Worm (Caenorhabditis elegans) whole organism, early embryonic: ENCODE results near the gene trx-2.

Source experiments
- B0310.2 ChIP-seq: sonication (generic microtip); optimal IDR thresholded peaks from 2 replicates; lab custom pipeline; 2016; ENCODE audit warnings: mild to moderate bottlenecking, missing genetic modification characterization, missing compliant biosample characterization
- F13C5.2 ChIP-seq: sonication (generic microtip); optimal IDR thresholded peaks from 2 replicates; lab custom pipeline; 2017; ENCODE audit warnings: mild to moderate bottlenecking, missing genetic modification characterization, inconsistent platforms, missing compliant biosample characterization
- aly-1 ChIP-seq: sonication (generic microtip); optimal IDR thresholded peaks from 2 replicates; lab custom pipeline; 2016; ENCODE audit warnings: missing genetic modification characterization, missing compliant biosample characterization
- ama-1 ChIP-seq: fragments of 150-350 bp; optimal IDR thresholded peaks from 2 replicates; lab custom pipeline; 2014
- ceh-13 ChIP-seq: fragments of 200-800 bp; sonication (Bioruptor generic); optimal IDR thresholded peaks from 2 replicates; lab custom pipeline; 2018; ENCODE audit warnings: mild to moderate bottlenecking, missing genetic modification characterization, missing compliant biosample characterization
- ceh-36 ChIP-seq: sonication (generic microtip); optimal IDR thresholded peaks from 2 replicates; lab custom pipeline; 2016; ENCODE audit warnings: missing genetic modification characterization, inconsistent platforms, missing compliant biosample characterization
- ets-7 ChIP-seq: sonication (generic microtip); optimal IDR thresholded peaks from 2 replicates; lab custom pipeline; 2016; ENCODE audit warnings: missing genotype, missing genetic modification characterization, missing compliant biosample characterization
- flt-1 ChIP-seq: fragments of 200-800 bp; sonication (Bioruptor generic); IDR thresholded peaks from 2 replicates; pipeline ENCODE4 v1.3.6; 2022; ENCODE audit warnings: missing genetic modification characterization, missing compliant biosample characterization
- hmbx-1 ChIP-seq: sonication (generic microtip); optimal IDR thresholded peaks from 2 replicates; lab custom pipeline; 2016; ENCODE audit warnings: mild to moderate bottlenecking, missing genetic modification characterization, missing compliant biosample characterization
- hmg-4 ChIP-seq: fragments of 200-800 bp; sonication (Bioruptor generic); optimal IDR thresholded peaks from 2 replicates; lab custom pipeline; 2018; ENCODE audit warnings: mild to moderate bottlenecking, missing genetic modification characterization, missing compliant biosample characterization
- hnd-1 ChIP-seq: sonication (generic microtip); optimal IDR thresholded peaks from 2 replicates; lab custom pipeline; 2016; ENCODE audit warnings: missing genetic modification characterization, missing compliant biosample characterization
- pes-1 ChIP-seq: fragments of 200-800 bp; sonication (Bioruptor generic); IDR thresholded peaks from 2 replicates; pipeline ENCODE4 v1.3.6; 2022; ENCODE audit warnings: missing genetic modification reagents, missing genetic modification characterization, missing compliant biosample characterization
- scrt-1 ChIP-seq: fragments of 200-800 bp; sonication (Bioruptor generic); IDR thresholded peaks from 2 replicates; pipeline ENCODE4 v1.3.6; 2022; ENCODE audit warnings: missing genetic modification characterization, missing compliant biosample characterization
- sea-1 ChIP-seq: fragments of 200-800 bp; sonication (Bioruptor generic); conservative IDR thresholded peaks from 2 replicates; pipeline ENCODE4 v1.3.6; 2022; ENCODE audit warnings: missing genetic modification characterization, missing compliant biosample characterization
- tbx-11 ChIP-seq: fragments of 200-800 bp; sonication (Bioruptor generic); IDR thresholded peaks from 2 replicates; pipeline ENCODE4 v1.3.6; 2022; ENCODE audit warnings: missing genetic modification characterization, missing compliant biosample characterization
- tbx-37 ChIP-seq: fragments of 200-800 bp; sonication (Bioruptor generic); conservative IDR thresholded peaks from 2 replicates; pipeline ENCODE4 v1.3.6; 2022; ENCODE audit warnings: missing genetic modification reagents, missing genetic modification characterization, missing compliant biosample characterization
- tra-4 ChIP-seq: sonication (generic microtip); optimal IDR thresholded peaks from 2 replicates; lab custom pipeline; 2017; ENCODE audit warnings: missing genetic modification characterization, missing compliant biosample characterization

Gene trx-2

DNA sequence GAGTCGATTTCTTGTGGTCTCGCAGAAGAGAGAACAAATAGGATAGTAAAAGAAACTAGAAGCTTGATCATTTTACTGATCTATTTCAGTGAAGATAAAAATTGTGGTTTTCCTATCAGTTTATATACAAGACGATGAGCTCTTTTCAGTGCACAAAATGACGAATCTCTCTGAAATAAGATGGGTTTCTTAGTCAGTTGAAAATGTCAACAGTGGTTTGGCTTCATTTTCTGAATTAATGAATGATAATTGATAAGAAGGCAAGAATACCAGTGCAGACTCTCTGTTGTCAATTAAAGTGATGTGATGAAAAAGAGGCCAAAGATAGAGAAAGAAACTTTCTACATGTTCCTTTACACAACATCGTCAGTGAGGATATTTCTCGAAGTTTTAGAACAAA, 33.1 kb upstream of the trx-2 start, which contains the start of gene lys-2:
lys-2 (minus strand) TSS at position 101 of the 400 bp plus-strand sequence.
- TF ChIP-seq hmbx-1 (tag; lab: Kevin White, UChicago) (no peak), scrt-1 (GFP tag; lab: Robert Waterston, UW) (no peak), tbx-11 (no peak), aly-1 (tag; lab: Kevin White, UChicago) (no peak), flt-1 (GFP tag; lab: Robert Waterston, UW) (no peak)

DNA sequence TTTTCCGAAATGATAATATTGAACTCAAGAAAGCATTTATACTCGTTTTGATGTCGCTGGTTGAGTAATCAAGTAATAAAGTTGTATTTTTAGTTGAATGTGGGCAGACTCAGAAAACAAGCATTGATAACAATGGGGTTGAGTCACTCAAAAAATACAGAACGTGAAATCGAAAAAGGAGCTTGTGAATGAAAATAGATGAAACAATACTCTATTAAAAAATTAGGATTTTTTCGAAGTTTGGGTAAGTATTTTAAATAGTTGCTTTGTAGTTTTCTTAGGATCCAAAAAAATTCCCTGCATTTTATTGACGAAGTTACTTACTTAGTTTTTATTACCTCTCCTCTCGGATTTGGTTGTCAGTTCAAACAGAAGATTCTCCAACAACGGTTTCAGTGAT, 31.0 kb upstream of the trx-2 start, which contains the start of gene lys-3:
lys-3 (minus strand) TSS at position 101 of the 400 bp plus-strand sequence.
- TF ChIP-seq F13C5.2 (tag; lab: Kevin White, UChicago) (no peak), hmbx-1 (tag; lab: Kevin White, UChicago) (no peak), tbx-11 (no peak), tbx-37 (GFP tag; lab: Robert Waterston, UW) (no peak), aly-1 (tag; lab: Kevin White, UChicago) (no peak), ceh-13 (no peak), flt-1 (GFP tag; lab: Robert Waterston, UW) (no peak), sea-1 (no peak), hmg-4 (GFP tag; lab: Kevin White, UChicago) (no peak), hnd-1 (tag; lab: Kevin White, UChicago) (no peak), tra-4 (tag; lab: Kevin White, UChicago) (no peak), scrt-1 (GFP tag; lab: Robert Waterston, UW) (no peak), B0310.2 (tag; lab: Kevin White, UChicago) (no peak), pes-1 (GFP tag; lab: Robert Waterston, UW) (no peak)

DNA sequence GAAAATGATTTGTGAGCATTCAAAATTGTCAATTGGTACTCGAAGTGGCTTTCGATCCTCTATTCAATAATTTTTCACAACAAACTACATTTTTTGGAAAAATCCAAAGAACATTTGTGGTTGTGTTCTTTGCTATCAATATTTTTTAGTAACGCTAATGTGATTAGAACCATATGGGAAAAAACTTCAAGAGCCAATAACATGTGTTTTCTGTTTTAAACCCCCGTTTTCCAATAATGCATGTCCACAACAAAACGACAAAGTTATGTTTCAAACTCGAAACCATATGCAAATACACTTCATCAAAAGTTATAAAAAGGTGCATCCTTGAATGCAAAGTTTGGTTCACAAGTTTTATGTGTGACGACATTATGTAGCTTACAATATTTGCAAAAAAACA, 28.6 kb upstream of the trx-2 start:
- no peak for TF ChIP-seq aly-1 (tag; lab: Kevin White, UChicago)
- TF ChIP-seq flt-1 (GFP tag; lab: Robert Waterston, UW), result no peak
- TF ChIP-seq B0310.2 (tag; lab: Kevin White, UChicago), result no peak
- no peak for TF ChIP-seq hmg-4 (GFP tag; lab: Kevin White, UChicago)
- no peak for TF ChIP-seq hnd-1 (tag; lab: Kevin White, UChicago)
- no peak for TF ChIP-seq F13C5.2 (tag; lab: Kevin White, UChicago)
- no peak for TF ChIP-seq hmbx-1 (tag; lab: Kevin White, UChicago)
- no peak for TF ChIP-seq tra-4 (tag; lab: Kevin White, UChicago)
- no peak for TF ChIP-seq ama-1
- no peak for TF ChIP-seq pes-1 (GFP tag; lab: Robert Waterston, UW)
- no peak for TF ChIP-seq ceh-36 (tag; lab: Kevin White, UChicago)
- no peak for TF ChIP-seq tbx-37 (GFP tag; lab: Robert Waterston, UW)
- no peak for TF ChIP-seq scrt-1 (GFP tag; lab: Robert Waterston, UW)
- TF ChIP-seq sea-1, result no peak
- no peak for TF ChIP-seq tbx-11
- no peak for TF ChIP-seq ets-7 (tag; lab: Kevin White, UChicago)

DNA sequence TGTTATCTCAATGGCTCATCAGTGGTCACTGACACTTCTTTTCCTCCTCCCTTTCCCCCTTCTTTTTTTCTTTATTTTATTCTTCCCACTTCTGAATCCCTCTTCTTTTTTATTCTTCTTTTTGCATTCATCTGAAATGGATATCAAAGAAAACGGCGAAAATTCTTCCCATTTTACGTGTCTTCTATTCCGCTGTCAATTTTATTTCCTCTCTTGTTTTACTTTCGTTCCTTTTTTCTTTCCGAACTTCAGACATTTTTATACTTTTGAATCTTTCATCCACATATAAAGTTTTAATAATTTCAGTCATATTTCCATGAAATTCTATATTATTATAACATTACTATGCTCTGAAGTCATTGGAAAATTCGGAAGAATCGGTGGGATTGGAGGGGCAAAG, 27.2 kb upstream of the trx-2 start, which contains the start of gene B0024.3:
B0024.3 (plus strand) TSS at position 301 of the 400 bp plus-strand sequence.
- TF ChIP-seq hnd-1 (tag; lab: Kevin White, UChicago) (no peak), ama-1 (no peak), hmbx-1 (tag; lab: Kevin White, UChicago) (no peak), flt-1 (GFP tag; lab: Robert Waterston, UW) (no peak), B0310.2 (tag; lab: Kevin White, UChicago) (no peak), tbx-37 (GFP tag; lab: Robert Waterston, UW) (no peak), scrt-1 (GFP tag; lab: Robert Waterston, UW) (no peak), pes-1 (GFP tag; lab: Robert Waterston, UW) (no peak), ceh-36 (tag; lab: Kevin White, UChicago) (no peak), sea-1 (no peak), F13C5.2 (tag; lab: Kevin White, UChicago) (no peak), ets-7 (tag; lab: Kevin White, UChicago) (no peak)

DNA sequence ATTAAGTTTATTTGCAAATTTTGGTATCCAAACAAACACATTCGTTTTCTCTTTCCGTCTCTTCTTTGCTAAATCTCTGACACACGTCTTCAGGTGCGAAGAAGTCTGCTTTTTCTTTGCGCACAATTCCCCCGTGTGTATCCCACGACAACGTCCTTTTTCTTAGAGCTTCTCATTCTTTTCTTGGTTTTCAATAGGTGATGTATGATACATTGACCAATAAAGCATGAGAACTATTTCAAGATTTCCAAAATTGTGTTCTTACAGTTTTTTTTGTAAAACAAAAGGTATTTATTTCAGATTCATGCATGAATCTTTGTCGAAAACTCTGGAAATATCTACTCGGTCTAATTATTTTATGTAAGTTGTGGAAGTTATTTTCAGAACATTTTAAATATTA, 24.7 kb upstream of the trx-2 start, which contains the start of gene B0024.15:
B0024.15 (plus strand) TSS at position 301 of the 400 bp plus-strand sequence.
- TF ChIP-seq ceh-36 (tag; lab: Kevin White, UChicago), result no peak
- no peak for TF ChIP-seq hnd-1 (tag; lab: Kevin White, UChicago)
- TF ChIP-seq tbx-37 (GFP tag; lab: Robert Waterston, UW), result no peak
- TF ChIP-seq hmg-4 (GFP tag; lab: Kevin White, UChicago), result no peak
- TF ChIP-seq hmbx-1 (tag; lab: Kevin White, UChicago), result no peak
- no peak for TF ChIP-seq ceh-13

DNA sequence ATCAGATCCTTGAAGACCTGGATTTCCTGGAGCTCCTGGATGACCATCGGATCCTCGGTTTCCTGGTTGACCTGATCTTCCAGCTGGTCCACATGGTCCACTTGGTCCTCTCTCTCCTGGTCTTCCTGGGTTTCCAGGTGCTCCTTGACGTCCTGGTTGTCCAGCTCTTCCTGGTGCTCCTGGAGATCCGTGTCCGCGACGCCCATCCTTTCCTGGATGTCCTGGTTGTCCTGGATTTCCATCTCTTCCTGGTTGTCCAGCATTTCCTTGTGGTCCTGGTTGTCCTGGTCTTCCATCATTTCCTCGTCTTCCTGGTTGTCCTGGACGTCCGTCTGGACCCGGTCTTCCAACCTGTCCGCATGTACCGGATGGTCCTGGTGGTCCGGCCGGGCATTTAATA, 22.6 kb upstream of the trx-2 start:
- TF ChIP-seq hmg-4 (GFP tag; lab: Kevin White, UChicago), result no peak

DNA sequence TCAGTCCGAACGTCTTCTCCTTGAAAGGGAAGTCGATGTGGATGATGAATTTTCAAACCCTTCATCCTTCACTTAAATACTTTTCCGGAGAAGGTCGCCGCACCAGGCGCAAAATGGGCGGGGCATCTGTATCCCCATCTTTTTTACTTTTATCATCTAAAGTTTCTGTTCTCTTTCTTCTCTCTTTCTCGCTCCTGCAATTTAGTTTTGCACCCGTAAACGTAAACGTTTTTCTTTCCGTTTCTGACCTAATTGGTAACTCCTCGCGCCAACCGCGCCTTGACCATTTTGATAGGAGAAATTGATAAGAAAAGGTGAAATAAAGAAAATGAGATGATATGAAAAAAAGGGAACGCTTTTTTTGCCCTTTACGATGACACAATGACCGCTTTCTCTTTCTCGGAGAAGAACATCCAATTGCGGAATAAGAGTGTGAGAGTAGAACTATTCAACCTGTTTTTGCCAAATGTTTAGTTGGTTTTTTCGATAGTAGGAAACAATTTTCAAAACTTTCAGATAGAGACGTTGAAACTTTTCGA, 21.6 kb upstream of the trx-2 start, which contains the start of gene col-149:
col-149 (minus strand) TSS at position 51 of the 539 bp plus-strand sequence.
- TF ChIP-seq ceh-36 (tag; lab: Kevin White, UChicago), result no peak
- no peak for TF ChIP-seq ama-1
- TF ChIP-seq aly-1 (tag; lab: Kevin White, UChicago), result no peak
- TF ChIP-seq sea-1, result no peak
- TF ChIP-seq ets-7 (tag; lab: Kevin White, UChicago), result no peak
- no peak for TF ChIP-seq tra-4 (tag; lab: Kevin White, UChicago)
- TF ChIP-seq pes-1 (GFP tag; lab: Robert Waterston, UW), result no peak
- no peak for TF ChIP-seq ceh-13
- TF ChIP-seq flt-1 (GFP tag; lab: Robert Waterston, UW), result no peak
- TF ChIP-seq tbx-37 (GFP tag; lab: Robert Waterston, UW), result no peak
- no peak for TF ChIP-seq tbx-11

DNA sequence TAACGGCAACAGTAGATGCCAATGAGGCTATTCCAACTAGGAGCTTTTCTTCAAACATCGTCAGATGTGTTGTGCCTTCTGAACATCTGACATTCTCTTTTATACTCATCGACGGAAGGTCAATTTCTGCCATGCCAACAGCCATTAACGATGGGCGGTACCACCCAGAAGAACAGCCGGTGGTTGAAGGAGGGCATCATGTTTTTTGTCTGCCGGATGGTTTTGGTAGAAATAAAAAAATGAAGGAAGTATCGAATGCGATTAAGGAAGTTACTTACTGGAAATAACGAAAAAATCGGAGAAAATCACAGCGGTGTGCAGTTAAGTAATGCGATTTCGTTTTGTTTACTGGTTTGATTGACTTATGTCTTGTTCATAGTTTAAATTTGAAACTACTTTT, 19.9 kb upstream of the trx-2 start, which contains the start of gene col-150:
col-150 (minus strand) TSS at position 101 of the 400 bp plus-strand sequence.
- TF ChIP-seq B0310.2 (tag; lab: Kevin White, UChicago), result no peak
- TF ChIP-seq sea-1, result no peak
- TF ChIP-seq hmbx-1 (tag; lab: Kevin White, UChicago), result no peak
- no peak for TF ChIP-seq tbx-37 (GFP tag; lab: Robert Waterston, UW)
- TF ChIP-seq tra-4 (tag; lab: Kevin White, UChicago), result no peak
- no peak for TF ChIP-seq ama-1
